Worm (Caenorhabditis elegans): ENCODE results near the gene F56C9.3.

ce11 chrIII:7336214-7336613 is 25.1 kb downstream of the F56C9.3 start, which contains the start of gene gsp-2:
- TF ChIP-seq rnt-1 (tag; optimal IDR thresholded peaks at IDR 0.05) (no peak), nhr-11 (tag; optimal IDR thresholded peaks at IDR 0.05) (no peak), zip-5 (tag; optimal IDR thresholded peaks at IDR 0.05) (no peak), unc-86 (tag; optimal IDR thresholded peaks at IDR 0.05) (no peak), pqm-1 (tag; optimal IDR thresholded peaks at IDR 0.05) (no peak)

Data from whole organism, late embryonic.